Worm (Caenorhabditis elegans): ENCODE data around the gene C25E10.17.

C25E10.17 gene

DNA sequence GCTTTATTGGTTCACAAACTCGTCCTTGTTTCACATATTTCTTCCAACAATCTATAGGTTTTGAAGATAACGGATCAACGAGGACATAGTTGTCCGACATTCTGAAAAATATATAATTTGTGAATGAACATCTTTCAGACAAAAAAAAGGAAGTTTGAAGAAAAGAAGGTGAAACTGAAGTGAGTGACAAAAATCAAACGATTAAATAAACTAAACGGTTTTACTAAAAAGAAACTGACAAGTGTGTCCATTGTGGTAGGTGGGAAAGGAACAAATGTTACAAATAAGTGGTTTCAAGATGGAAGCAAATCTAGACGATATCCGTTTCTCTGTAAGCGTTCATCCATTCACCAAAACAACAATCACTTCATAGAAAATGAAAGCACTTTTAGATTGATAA is 14.9 kb upstream of the C25E10.17 start, which contains the start of gene C25E10.12:
TSS of gene C25E10.12 (minus strand) at position 101 of the 400 bp plus-strand sequence.
- TF ChIP-seq dsc-1 (tag; optimal IDR thresholded peaks at IDR 0.05): no peak
- no peak for TF ChIP-seq sup-37 (GFP tag; optimal IDR thresholded peaks at IDR 0.05)

ce11 chrV:9059468-9059867 is 12.1 kb upstream of the C25E10.17 start, which contains the start of the genes C25E10.16 and C25E10.13:
C25E10.16 (minus strand) TSS chrV:9059568.
C25E10.13 (plus strand) TSS chrV:9059723.
- TF ChIP-seq ztf-11 (tag; optimal IDR thresholded peaks at IDR 0.05) (no peak), ceh-88 (GFP tag; IDR thresholded peaks at IDR 0.05) (no peak), swsn-7 (tag; optimal IDR thresholded peaks at IDR 0.05) (no peak), fkh-8 (tag; optimal IDR thresholded peaks at IDR 0.05) (peak; percentile 26), nhr-28 (tag; optimal IDR thresholded peaks at IDR 0.05) (no peak)

DNA sequence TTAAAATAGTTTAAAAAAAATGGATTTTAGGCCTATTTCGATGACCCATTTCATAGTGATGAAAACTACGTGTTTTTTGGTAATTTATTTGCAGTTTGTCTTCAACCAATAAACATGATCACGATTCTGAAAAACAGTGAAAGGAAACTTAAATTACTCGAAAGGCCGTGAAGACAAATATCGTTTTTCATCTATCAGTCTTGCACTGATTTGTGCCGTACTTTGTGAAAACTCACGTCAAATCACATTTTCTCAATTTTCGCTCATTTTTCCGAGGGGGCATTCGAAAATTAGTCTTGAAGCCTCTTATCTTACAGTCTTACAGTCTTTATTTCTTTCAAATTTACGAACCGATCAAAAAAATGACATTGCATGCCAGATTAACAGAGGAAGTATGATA is 11.2 kb upstream of the C25E10.17 start, which contains the start of gene C25E10.11:
TSS of gene C25E10.11 (minus strand) at position 101 of the 400 bp plus-strand sequence.
- TF ChIP-seq mdl-1 (tag; optimal IDR thresholded peaks at IDR 0.05) (no peak), fkh-8 (tag; optimal IDR thresholded peaks at IDR 0.05) (no peak), ztf-11 (tag; optimal IDR thresholded peaks at IDR 0.05) (no peak), ceh-63 (GFP tag; optimal IDR thresholded peaks at IDR 0.05) (no peak), xbp-1 (tag; optimal IDR thresholded peaks at IDR 0.05) (no peak), nhr-85 (tag) (no peak), efl-3 (GFP tag; optimal IDR thresholded peaks at IDR 0.05) (no peak), ces-1 (GFP tag; optimal IDR thresholded peaks at IDR 0.05) (no peak), ceh-90 (tag; optimal IDR thresholded peaks at IDR 0.05) (no peak), alr-1 (tag; optimal IDR thresholded peaks at IDR 0.05; ENCODE audit: borderline replicate concordance) (no peak), lin-39 (tag; optimal IDR thresholded peaks at IDR 0.05) (no peak), skn-1 (tag; optimal IDR thresholded peaks at IDR 0.05) (no peak), nhr-90 (tag; optimal IDR thresholded peaks at IDR 0.05; ENCODE audit: poor library complexity) (no peak), sup-37 (GFP tag; optimal IDR thresholded peaks at IDR 0.05) (no peak), elt-2 (tag; optimal IDR thresholded peaks at IDR 0.05) (no peak), snpc-4 (tag; optimal IDR thresholded peaks at IDR 0.05) (no peak), tbx-2 (tag; optimal IDR thresholded peaks at IDR 0.05) (no peak)

- no peak for TF ChIP-seq sup-37 (GFP tag; optimal IDR thresholded peaks at IDR 0.05)
- no peak for TF ChIP-seq tlp-1 (tag; optimal IDR thresholded peaks at IDR 0.05)
- TF ChIP-seq unc-30 (tag; optimal IDR thresholded peaks at IDR 0.05): no peak
- TF ChIP-seq lin-14 (GFP tag; optimal IDR thresholded peaks at IDR 0.05): no peak
- TF ChIP-seq egl-27 (tag; optimal IDR thresholded peaks at IDR 0.05): no peak
- TF ChIP-seq hpl-2 (GFP tag; optimal IDR thresholded peaks at IDR 0.05): no peak
- no peak for TF ChIP-seq ztf-4 (tag; optimal IDR thresholded peaks at IDR 0.05)
- TF ChIP-seq tbx-2 (tag; optimal IDR thresholded peaks at IDR 0.05): no peak
- TF ChIP-seq ceh-63 (GFP tag; optimal IDR thresholded peaks at IDR 0.05): no peak
- TF ChIP-seq nhr-11 (tag; optimal IDR thresholded peaks at IDR 0.05): no peak
- TF ChIP-seq lin-15B (tag; optimal IDR thresholded peaks at IDR 0.05): no peak
Measured at ce11 chrV:9056253-9056652, 8.8 kb upstream of the C25E10.17 start, which contains the start of gene C25E10.10. C25E10.10 (minus strand) TSS chrV:9056353.

- TF ChIP-seq dsc-1 (tag; optimal IDR thresholded peaks at IDR 0.05) (peak; percentile 48), efl-1 (optimal IDR thresholded peaks at IDR 0.05) (no peak), efl-1 (GFP tag; optimal IDR thresholded peaks at IDR 0.05 in 1 of 2) (peak in 1 of 2 experiments; percentile 88), nhr-47 (tag; optimal IDR thresholded peaks at IDR 0.05) (peak; percentile 44), fkh-8 (tag; optimal IDR thresholded peaks at IDR 0.05) (peak; percentile 83), pax-3 (tag; optimal IDR thresholded peaks at IDR 0.05) (peak; percentile 8), sup-37 (GFP tag; optimal IDR thresholded peaks at IDR 0.05) (no peak), unc-62 (GFP tag; optimal IDR thresholded peaks at IDR 0.05) (no peak), nhr-71 (tag; optimal IDR thresholded peaks at IDR 0.05) (peak; percentile 53), tlp-1 (tag; optimal IDR thresholded peaks at IDR 0.05) (no peak)
Measured at ce11 chrV:9055644-9056043, 8.2 kb upstream of the C25E10.17 start.
